Fruit fly (Drosophila melanogaster): ENCODE results near the gene CG46399.

CG46399 gene

DNA sequence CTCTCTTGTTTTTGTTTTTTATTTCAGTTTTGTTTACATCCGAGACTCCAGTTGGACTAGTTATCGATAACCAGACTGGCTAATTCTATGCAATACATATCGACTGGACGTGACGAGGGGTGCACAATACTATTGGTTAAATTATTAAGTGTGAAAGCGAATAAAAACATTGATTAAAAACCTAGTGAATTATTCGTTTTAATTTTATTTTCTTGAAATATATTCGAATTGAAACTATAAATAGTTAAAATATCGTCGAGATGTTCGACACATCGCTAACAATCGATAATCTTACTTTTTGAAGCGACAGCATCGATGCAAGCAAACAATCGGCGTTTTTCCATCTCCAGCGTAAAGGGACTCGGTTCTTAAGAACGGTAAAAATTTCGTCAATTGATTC, 20.0 kb upstream of the CG46399 start, which contains the start of the genes CG32590 and Flo2 (continued):
- TF ChIP-seq CG4707 (GFP tag; optimal IDR thresholded peaks at IDR 0.05) = no peak
- TF ChIP-seq repo (GFP tag; optimal IDR thresholded peaks at IDR 0.05) = peak; percentile 63
- peak; percentile 63; the same call in 1 of the 2 replicates for TF ChIP-seq klu (GFP tag; IDR thresholded peaks at IDR 0.05)
- TF ChIP-seq corto (GFP tag; optimal IDR thresholded peaks at IDR 0.05) = peak; percentile 38
- 0 out of 2 replicates have a peak, but pooled peaks have one; percentile 24 for TF ChIP-seq dan (GFP tag; IDR thresholded peaks at IDR 0.05)
- no peak for TF ChIP-seq bowl (GFP tag; IDR thresholded peaks at IDR 0.05)
- TF ChIP-seq CG43689 (GFP tag; IDR thresholded peaks at IDR 0.05) = peak; percentile 57
- TF ChIP-seq knrl (GFP tag; IDR thresholded peaks at IDR 0.05; ENCODE audit: partially characterized antibody) = peak; percentile 96
- TF ChIP-seq CG10565 (GFP tag; optimal IDR thresholded peaks at IDR 0.05) = no peak
- TF ChIP-seq CHES-1-like (GFP tag; optimal IDR thresholded peaks at IDR 0.05) = peak; percentile 77
- no peak for TF ChIP-seq CG31388 (GFP tag; optimal IDR thresholded peaks at IDR 0.05)
- no peak for TF ChIP-seq Neu2 (GFP tag; optimal IDR thresholded peaks at IDR 0.05; ENCODE audit: borderline replicate concordance)
- no peak for TF ChIP-seq wek (GFP tag; optimal IDR thresholded peaks at IDR 0.05)
- no peak for TF ChIP-seq Hmx (GFP tag; optimal IDR thresholded peaks at IDR 0.05)
- TF ChIP-seq ham (GFP tag; IDR thresholded peaks at IDR 0.05) = no peak
- TF ChIP-seq Rx (GFP tag; IDR thresholded peaks at IDR 0.05) = peak; percentile 28; the same call in 1 of the 2 replicates
- no peak for TF ChIP-seq Hr78 (GFP tag; optimal IDR thresholded peaks at IDR 0.05)
- no peak for TF ChIP-seq CG4360 (GFP tag; IDR thresholded peaks at IDR 0.05)
- TF ChIP-seq CG17912 (GFP tag; optimal IDR thresholded peaks at IDR 0.05) = no peak
- no peak for TF ChIP-seq pros (GFP tag; optimal IDR thresholded peaks at IDR 0.05)
- TF ChIP-seq Gug (GFP tag; IDR thresholded peaks at IDR 0.05) = peak; percentile 73
- no peak for TF ChIP-seq kah (GFP tag; optimal IDR thresholded peaks at IDR 0.05)
- TF ChIP-seq CG11247 (GFP tag; IDR thresholded peaks at IDR 0.05) = peak; percentile 81
- TF ChIP-seq B-H2 (GFP tag; optimal IDR thresholded peaks at IDR 0.05) = peak; percentile 69
- TF ChIP-seq CrebB (tag; optimal IDR thresholded peaks at IDR 0.05) = peak; percentile 46
- peak; percentile 86 for TF ChIP-seq Xrp1 (GFP tag; IDR thresholded peaks at IDR 0.05)
- peak; percentile 77 for TF ChIP-seq ssp (GFP tag; IDR thresholded peaks at IDR 0.05)
- TF ChIP-seq sc (optimal IDR thresholded peaks at IDR 0.05) = no peak
- no peak for TF ChIP-seq sc (GFP tag; optimal IDR thresholded peaks at IDR 0.05)
- TF ChIP-seq CG17829 (tag; optimal IDR thresholded peaks at IDR 0.05) = peak; percentile 69
- TF ChIP-seq CG10431 (GFP tag; optimal IDR thresholded peaks at IDR 0.05) = no peak
- TF ChIP-seq twi (tag; optimal IDR thresholded peaks at IDR 0.05) = peak; percentile 25
- peak; percentile 82 for TF ChIP-seq CG9215 (GFP tag; IDR thresholded peaks at IDR 0.05)
- peak; percentile 83 for TF ChIP-seq HLH54F (GFP tag; optimal IDR thresholded peaks at IDR 0.05)
- TF ChIP-seq org-1 (GFP tag; optimal IDR thresholded peaks at IDR 0.05) = no peak
- TF ChIP-seq CG14441 (GFP tag; IDR thresholded peaks at IDR 0.05) = peak; percentile 77
- peak; percentile 78 for TF ChIP-seq CG4404 (GFP tag; IDR thresholded peaks at IDR 0.05)
- no peak for TF ChIP-seq Hey (tag; optimal IDR thresholded peaks at IDR 0.05)
- TF ChIP-seq pfk (GFP tag; optimal IDR thresholded peaks at IDR 0.05) = no peak
- TF ChIP-seq btn (GFP tag; optimal IDR thresholded peaks at IDR 0.05) = no peak
- peak; percentile 36 for TF ChIP-seq fd96Cb (tag; optimal IDR thresholded peaks at IDR 0.05)
- TF ChIP-seq CG2199 (GFP tag; IDR thresholded peaks at IDR 0.05) = peak; percentile 40; the same call in 1 of the 3 replicates
- peak; percentile 96 for TF ChIP-seq tna (GFP tag; IDR thresholded peaks at IDR 0.05; ENCODE audit: partially characterized antibody)
- peak; percentile 88 for TF ChIP-seq CG34422 (GFP tag; IDR thresholded peaks at IDR 0.05)
- TF ChIP-seq Fer1 (GFP tag; optimal IDR thresholded peaks at IDR 0.05) = peak; percentile 42
- peak; percentile 89 for TF ChIP-seq sob (GFP tag; IDR thresholded peaks at IDR 0.05)
- TF ChIP-seq CG8089 (GFP tag; optimal IDR thresholded peaks at IDR 0.05) = peak; percentile 21
- TF ChIP-seq CG7556 (GFP tag; optimal IDR thresholded peaks at IDR 0.05) = peak; percentile 30
- peak; percentile 80 for TF ChIP-seq esg (GFP tag; conservative IDR thresholded peaks at IDR 0.05)
- TF ChIP-seq gfzf (GFP tag; optimal IDR thresholded peaks at IDR 0.05) = peak; percentile 18
- no peak for TF ChIP-seq CG3163 (GFP tag; optimal IDR thresholded peaks at IDR 0.05)
- no peak for TF ChIP-seq Lpt (GFP tag; optimal IDR thresholded peaks at IDR 0.05)
